Fruit fly (Drosophila melanogaster) whole organism, embryonic: ENCODE measurements around the gene feo.

ENCODE experiments used
- Aef1 ChIP-seq: fragments of 200-800 bp; sonication (Bioruptor generic); IDR thresholded peaks from 3 replicates; pipeline ENCODE4 v1.3.6; 2022; ENCODE audit warnings: missing biosample characterization, missing genetic modification characterization
- Antp ChIP-seq: fragments of 200-800 bp; sonication (Bioruptor generic); optimal IDR thresholded peaks from 3 replicates; lab custom pipeline; 2016; ENCODE audit warnings: missing biosample characterization, missing genetic modification characterization
- C15 ChIP-seq: fragments of 200-800 bp; sonication (Bioruptor generic); IDR thresholded peaks from 3 replicates; pipeline ENCODE4 v1.3.6; 2022; ENCODE audit warnings: missing biosample characterization, missing genetic modification characterization
- CG10147 ChIP-seq: fragments of 200-800 bp; sonication (Bioruptor generic); optimal IDR thresholded peaks from 2 replicates; lab custom pipeline; 2019; ENCODE audit warnings: missing biosample characterization, mild to moderate bottlenecking, missing genetic modification characterization, moderate library complexity
- CG1024 ChIP-seq: fragments of 200-800 bp; sonication (Bioruptor generic); IDR thresholded peaks from 2 replicates; pipeline ENCODE4 v1.3.6; 2022; ENCODE audit warnings: missing biosample characterization, missing genetic modification characterization
- CG10321 ChIP-seq: fragments of 200-800 bp; sonication (Bioruptor generic); IDR thresholded peaks from 2 replicates; pipeline ENCODE4 v1.3.6; 2022; ENCODE audit warnings: missing biosample characterization, missing genetic modification characterization
- CG10366 ChIP-seq: fragments of 200-800 bp; sonication (Bioruptor generic); IDR thresholded peaks from 2 replicates; pipeline ENCODE4 v1.3.6; 2022; ENCODE audit warnings: missing biosample characterization, missing genetic modification characterization
- CG11696 ChIP-seq: fragments of 200-800 bp; sonication (Bioruptor generic); IDR thresholded peaks from 2 replicates; pipeline ENCODE4 v1.3.6; 2022; ENCODE audit warnings: missing biosample characterization, missing genetic modification characterization
- CG11723 ChIP-seq: fragments of 200-800 bp; sonication (Bioruptor generic); optimal IDR thresholded peaks from 2 replicates; lab custom pipeline; 2017; ENCODE audit warnings: missing biosample characterization, mild to moderate bottlenecking, missing genetic modification characterization
- CG12071 ChIP-seq: fragments of 200-800 bp; sonication (Bioruptor generic); optimal IDR thresholded peaks from 3 replicates; lab custom pipeline; 2018; ENCODE audit warnings: missing biosample characterization, mild to moderate bottlenecking, missing genetic modification characterization
- CG12155 ChIP-seq: fragments of 200-800 bp; sonication (Bioruptor generic); optimal IDR thresholded peaks from 3 replicates; lab custom pipeline; 2016; ENCODE audit warnings: missing biosample characterization, missing genetic modification characterization
- CG1233 ChIP-seq: fragments of 200-800 bp; sonication (Bioruptor generic); optimal IDR thresholded peaks from 4 replicates; lab custom pipeline; 2018; ENCODE audit warnings: missing biosample characterization, mild to moderate bottlenecking, missing genetic modification characterization
- CG14860 ChIP-seq: fragments of 200-800 bp; sonication (Bioruptor generic); IDR thresholded peaks from 3 replicates; pipeline ENCODE4 v1.3.6; 2022; ENCODE audit warnings: missing biosample characterization, missing genetic modification characterization; ENCODE audit not compliant: partially characterized antibody
- CG15269 ChIP-seq: fragments of 200-800 bp; sonication (Bioruptor generic); optimal IDR thresholded peaks from 2 replicates; lab custom pipeline; 2018; ENCODE audit warnings: missing biosample characterization, mild to moderate bottlenecking, missing genetic modification characterization, moderate library complexity
- CG15479 ChIP-seq: fragments of 200-800 bp; sonication (Bioruptor generic); optimal IDR thresholded peaks from 3 replicates; lab custom pipeline; 2019; ENCODE audit warnings: missing biosample characterization, mild to moderate bottlenecking, missing genetic modification characterization, moderate library complexity
- CG16815 ChIP-seq: fragments of 200-800 bp; sonication (Bioruptor generic); optimal IDR thresholded peaks from 3 replicates; lab custom pipeline; 2017; ENCODE audit warnings: missing biosample characterization, mild to moderate bottlenecking, missing genetic modification characterization
- CG16863 ChIP-seq: fragments of 200-800 bp; sonication (Bioruptor generic); optimal IDR thresholded peaks from 3 replicates; lab custom pipeline; 2016; ENCODE audit warnings: missing biosample characterization, missing genetic modification characterization
- CG17359 ChIP-seq: fragments of 200-800 bp; sonication (Bioruptor generic); optimal IDR thresholded peaks from 3 replicates; lab custom pipeline; 2018; ENCODE audit warnings: missing biosample characterization, mild to moderate bottlenecking, missing genetic modification characterization, moderate library complexity
- CG17385 ChIP-seq: fragments of 200-800 bp; sonication (Bioruptor generic); optimal IDR thresholded peaks from 3 replicates; lab custom pipeline; 2018; ENCODE audit warnings: missing biosample characterization, mild to moderate bottlenecking, missing genetic modification characterization
- CG1792 ChIP-seq: fragments of 200-800 bp; sonication (Bioruptor generic); optimal IDR thresholded peaks from 2 replicates; lab custom pipeline; 2016; ENCODE audit warnings: missing biosample characterization, missing genetic modification characterization
- CG18619 ChIP-seq: fragments of 200-800 bp; sonication (Bioruptor generic); optimal IDR thresholded peaks from 3 replicates; lab custom pipeline; 2017; ENCODE audit warnings: missing biosample characterization, mild to moderate bottlenecking, missing genetic modification characterization
- CG18764 ChIP-seq: fragments of 200-800 bp; sonication (Bioruptor generic); optimal IDR thresholded peaks from 3 replicates; lab custom pipeline; 2016; ENCODE audit warnings: missing biosample characterization, missing genetic modification characterization
- CG34224 ChIP-seq: fragments of 200-800 bp; sonication (Bioruptor generic); IDR thresholded peaks from 3 replicates; pipeline ENCODE4 v1.3.6; 2022; ENCODE audit warnings: missing biosample characterization, missing genetic modification characterization; ENCODE audit not compliant: partially characterized antibody
- CG34422 ChIP-seq: fragments of 200-800 bp; sonication (Bioruptor generic); IDR thresholded peaks from 3 replicates; pipeline ENCODE4 v1.3.6; 2022; ENCODE audit warnings: missing biosample characterization, missing genetic modification characterization
- CG7556 ChIP-seq: fragments of 200-800 bp; sonication (Bioruptor generic); optimal IDR thresholded peaks from 2 replicates; lab custom pipeline; 2017; ENCODE audit warnings: missing biosample characterization, mild to moderate bottlenecking, missing genetic modification characterization
- CTCF ChIP-seq: fragments of 200-800 bp; sonication (Bioruptor generic); optimal IDR thresholded peaks from 2 replicates; lab custom pipeline; 2017; ENCODE audit warnings: missing biosample characterization, mild to moderate bottlenecking, missing genetic modification characterization, moderate library complexity
- D19A ChIP-seq: fragments of 200-800 bp; optimal IDR thresholded peaks from 3 replicates; lab custom pipeline; 2019; ENCODE audit warnings: missing biosample characterization, mild to moderate bottlenecking, missing genetic modification characterization, moderate library complexity
- Elba2 ChIP-seq: fragments of 200-800 bp; sonication (Bioruptor generic); optimal IDR thresholded peaks from 3 replicates; lab custom pipeline; 2016; ENCODE audit warnings: missing biosample characterization, missing genetic modification characterization
- NfI ChIP-seq: fragments of 200-800 bp; sonication (Bioruptor generic); optimal IDR thresholded peaks from 3 replicates; lab custom pipeline; 2018; ENCODE audit warnings: missing biosample characterization, mild to moderate bottlenecking, missing genetic modification characterization, moderate library complexity
- Oli ChIP-seq: fragments of 200-800 bp; sonication (Bioruptor generic); optimal IDR thresholded peaks from 2 replicates; lab custom pipeline; 2018; ENCODE audit warnings: missing biosample characterization, mild to moderate bottlenecking, missing genetic modification characterization, moderate library complexity
- Side ChIP-seq: fragments of 200-800 bp; sonication (Bioruptor generic); optimal IDR thresholded peaks from 2 replicates; lab custom pipeline; 2016; ENCODE audit warnings: missing biosample characterization, missing genetic modification characterization
- Taf1 ChIP-seq: fragments of 200-800 bp; sonication (Bioruptor generic); IDR thresholded peaks from 2 replicates; pipeline ENCODE4 v1.3.6; 2022; ENCODE audit warnings: missing biosample characterization, missing genetic modification characterization
- Tbp ChIP-seq: fragments of >200 bp; optimal IDR thresholded peaks from 2 replicates; lab custom pipeline; 2018; ENCODE audit warnings: missing biosample characterization, missing genetic modification characterization
- bowl ChIP-seq: fragments of 200-800 bp; sonication (Bioruptor generic); IDR thresholded peaks from 2 replicates; pipeline ENCODE4 v1.3.6; 2022; ENCODE audit warnings: missing biosample characterization, missing genetic modification characterization
- br ChIP-seq: fragments of >200 bp; optimal IDR thresholded peaks from 2 replicates; lab custom pipeline; 2017
- caup ChIP-seq: fragments of 200-800 bp; sonication (Bioruptor generic); optimal IDR thresholded peaks from 3 replicates; lab custom pipeline; 2017; ENCODE audit warnings: missing biosample characterization, mild to moderate bottlenecking, missing genetic modification characterization, moderate library complexity; ENCODE audit not compliant: severe bottlenecking
- dpn ChIP-seq, 2 experiments: fragments of 200-800 bp; sonication (Bioruptor generic); optimal IDR thresholded peaks; 3 replicates each; lab custom pipeline; 2016; ENCODE audit warnings: missing biosample characterization in 2 of 2, missing genetic modification characterization in 2 of 2
- en ChIP-seq: fragments of 200-800 bp; sonication (Bioruptor generic); optimal IDR thresholded peaks from 2 replicates; lab custom pipeline; 2016; ENCODE audit warnings: missing biosample characterization, missing genetic modification characterization
- gcm2 ChIP-seq: fragments of 200-800 bp; sonication (Bioruptor generic); optimal IDR thresholded peaks from 2 replicates; lab custom pipeline; 2016; ENCODE audit warnings: missing biosample characterization, missing genetic modification characterization
- gem ChIP-seq: fragments of 200-800 bp; sonication (Bioruptor generic); optimal IDR thresholded peaks from 2 replicates; lab custom pipeline; 2019; ENCODE audit warnings: missing biosample characterization, mild to moderate bottlenecking, missing genetic modification characterization, moderate library complexity
- gt ChIP-seq: fragments of 200-800 bp; sonication (Bioruptor generic); IDR thresholded peaks from 2 replicates; pipeline ENCODE4 v1.3.6; 2022; ENCODE audit warnings: missing biosample characterization, missing genetic modification characterization
- jumu ChIP-seq: fragments of 200-800 bp; sonication (Bioruptor generic); optimal IDR thresholded peaks from 3 replicates; lab custom pipeline; 2016; ENCODE audit warnings: missing biosample characterization, missing genetic modification characterization
- lab ChIP-seq: fragments of 200-800 bp; sonication (Bioruptor generic); optimal IDR thresholded peaks from 3 replicates; lab custom pipeline; 2017; ENCODE audit warnings: missing biosample characterization, missing genetic modification characterization, mild to moderate bottlenecking, moderate library complexity, missing genetic modification reagents
- lilli ChIP-seq: fragments of 200-800 bp; sonication (Bioruptor generic); optimal IDR thresholded peaks from 3 replicates; lab custom pipeline; 2016; ENCODE audit warnings: missing biosample characterization, missing genetic modification characterization
- lov ChIP-seq, 2 experiments: fragments of 200-800 bp in 1 of 2; fragments of >200 bp in 1 of 2; sonication (Bioruptor generic) in 1 of 2; IDR thresholded peaks in 1 of 2; optimal IDR thresholded peaks in 1 of 2; 2 replicates in 1 of 2; 3 replicates in 1 of 2; pipeline versions ENCODE4 v1.3.6 to Lab custom; 2017 to 2022; ENCODE audit warnings: missing biosample characterization in 1 of 2, missing genetic modification characterization in 1 of 2
- nmo ChIP-seq: fragments of 200-800 bp; sonication (Bioruptor generic); optimal IDR thresholded peaks from 2 replicates; lab custom pipeline; 2018; ENCODE audit warnings: missing biosample characterization, mild to moderate bottlenecking, missing genetic modification characterization, moderate library complexity
- org-1 ChIP-seq: fragments of 200-800 bp; sonication (Bioruptor generic); optimal IDR thresholded peaks from 2 replicates; lab custom pipeline; 2017; ENCODE audit warnings: missing biosample characterization, missing genetic modification characterization
- p53 ChIP-seq: fragments of 200-800 bp; sonication (Bioruptor generic); optimal IDR thresholded peaks from 2 replicates; lab custom pipeline; 2016; ENCODE audit warnings: missing biosample characterization, missing genetic modification characterization
- pho ChIP-seq: fragments of 200-800 bp; sonication (Bioruptor generic); optimal IDR thresholded peaks from 2 replicates; lab custom pipeline; 2016; ENCODE audit warnings: missing biosample characterization, missing genetic modification characterization
- sna ChIP-seq: fragments of 200-800 bp; sonication (Bioruptor generic); IDR thresholded peaks from 2 replicates; pipeline ENCODE4 v1.3.6; 2022; ENCODE audit warnings: missing biosample characterization, missing genetic modification characterization; ENCODE audit not compliant: partially characterized antibody
- sqz ChIP-seq: fragments of 200-800 bp; sonication (Bioruptor generic); optimal IDR thresholded peaks from 3 replicates; lab custom pipeline; 2018; ENCODE audit warnings: missing biosample characterization, mild to moderate bottlenecking, missing genetic modification characterization
- vnd ChIP-seq: fragments of 200-800 bp; sonication (Bioruptor generic); IDR thresholded peaks from 3 replicates; pipeline ENCODE4 v1.3.6; 2022; ENCODE audit warnings: missing biosample characterization, missing genetic modification characterization; ENCODE audit not compliant: partially characterized antibody

Gene feo

dm6 chrX:10857376-10857775 is 2.7 kb upstream of the feo start, which contains the start of the genes sofe and CG2186 (continued):
- TF ChIP-seq caup (GFP tag; lab: Kevin White, UChicago) (peak; percentile 47), gt (GFP tag; lab: Robert Waterston, UW) (no peak), gem (tag; lab: Kevin White, UChicago) (no peak), CG1792 (GFP tag; lab: Kevin White, UChicago) (no peak), Aef1 (GFP tag; lab: Robert Waterston, UW) (0 out of 3 replicates have a peak, but pooled peaks have one; percentile 20), org-1 (no peak), CG11723 (no peak), CG15269 (no peak), CG16815 (GFP tag; lab: Kevin White, UChicago) (peak; percentile 30), vnd (peak; percentile 81), CG10147 (GFP tag; lab: Kevin White, UChicago) (peak; percentile 17), dpn (GFP tag; optimal IDR thresholded peaks at IDR 0.05; lab: Kevin White, UChicago) (peak; percentile 42 to 70), CG11696 (no peak), C15 (GFP tag; lab: Robert Waterston, UW) (no peak), Antp (peak; percentile 46), CG14860 (GFP tag; lab: Robert Waterston, UW) (peak; percentile 80), CG12155 (GFP tag; lab: Kevin White, UChicago) (peak; percentile 68), CG16863 (GFP tag; lab: Kevin White, UChicago) (peak; percentile 50), bowl (GFP tag; lab: Robert Waterston, UW) (no peak), jumu (GFP tag; lab: Kevin White, UChicago) (peak; percentile 64), lilli (GFP tag; lab: Kevin White, UChicago) (peak; percentile 81), CG34422 (GFP tag; lab: Robert Waterston, UW) (no peak), pho (peak; percentile 44), D19A (tag; lab: Kevin White, UChicago) (no peak), CG7556 (GFP tag; lab: Kevin White, UChicago) (peak; percentile 16), CG10321 (GFP tag; lab: Robert Waterston, UW) (no peak), br (lab: Kevin White, UChicago) (no peak), lov (optimal IDR thresholded peaks at IDR 0.05; lab: Kevin White, UChicago) (no peak), lov (GFP tag; IDR thresholded peaks at IDR 0.05; lab: Robert Waterston, UW) (no peak), CG15479 (GFP tag; lab: Kevin White, UChicago) (peak; percentile 6), CG1233 (GFP tag; lab: Kevin White, UChicago) (no peak), p53 (GFP tag; lab: Kevin White, UChicago) (no peak), CG17385 (GFP tag; lab: Kevin White, UChicago) (no peak), Side (GFP tag; lab: Kevin White, UChicago) (peak; percentile 1), Tbp (GFP tag; lab: Kevin White, UChicago) (no peak), CG18619 (no peak), CG18764 (GFP tag; lab: Kevin White, UChicago) (peak; percentile 33), CTCF (GFP tag; lab: Kevin White, UChicago) (peak; percentile 2), Oli (peak; percentile 13), Elba2 (GFP tag; lab: Kevin White, UChicago) (peak; percentile 79), en (GFP tag; lab: Kevin White, UChicago) (no peak), CG17359 (tag; lab: Kevin White, UChicago) (peak; percentile 28), CG34224 (GFP tag; lab: Robert Waterston, UW) (peak; percentile 70), sqz (GFP tag; lab: Kevin White, UChicago) (no peak), gcm2 (GFP tag; lab: Kevin White, UChicago) (no peak), Taf1 (GFP tag; lab: Robert Waterston, UW) (no peak), CG12071 (GFP tag; lab: Kevin White, UChicago) (no peak), CG1024 (no peak), CG10366 (GFP tag; lab: Robert Waterston, UW) (peak; percentile 44; the same call in 1 of the 2 replicates), nmo (GFP tag; lab: Kevin White, UChicago) (peak; percentile 62), sna (GFP tag; lab: Robert Waterston, UW) (peak; percentile 77), NfI (peak; percentile 42), lab (GFP tag; lab: Kevin White, UChicago) (no peak)
